Fruit fly (Drosophila melanogaster) whole organism, embryonic: ENCODE data around the gene CG6345.

Experiments used
- Asciz ChIP-seq: fragments of 200-800 bp; sonication (Bioruptor generic); optimal IDR thresholded peaks from 2 replicates; lab custom pipeline; 2017; ENCODE audit warnings: missing biosample characterization, mild to moderate bottlenecking, missing genetic modification characterization, missing genetic modification reagents
- CG12155 ChIP-seq: fragments of 200-800 bp; sonication (Bioruptor generic); optimal IDR thresholded peaks from 3 replicates; lab custom pipeline; 2016; ENCODE audit warnings: missing biosample characterization, missing genetic modification characterization
- CG13424 ChIP-seq: fragments of 200-800 bp; sonication (Bioruptor generic); optimal IDR thresholded peaks from 2 replicates; lab custom pipeline; 2019; ENCODE audit warnings: missing biosample characterization, mild to moderate bottlenecking, missing genetic modification characterization, moderate library complexity
- CG14014 ChIP-seq: fragments of 200-800 bp; sonication (Bioruptor generic); IDR thresholded peaks from 2 replicates; pipeline ENCODE4 v1.3.6; 2022; ENCODE audit warnings: missing biosample characterization, missing genetic modification characterization
- CG17361 ChIP-seq: fragments of 200-800 bp; sonication (Bioruptor generic); IDR thresholded peaks from 3 replicates; pipeline ENCODE4 v1.3.6; 2022; ENCODE audit warnings: missing biosample characterization, missing genetic modification characterization
- CG17385 ChIP-seq: fragments of 200-800 bp; sonication (Bioruptor generic); optimal IDR thresholded peaks from 3 replicates; lab custom pipeline; 2018; ENCODE audit warnings: missing biosample characterization, mild to moderate bottlenecking, missing genetic modification characterization
- CG18262 ChIP-seq: fragments of 200-800 bp; optimal IDR thresholded peaks from 3 replicates; lab custom pipeline; 2019; ENCODE audit warnings: missing biosample characterization, mild to moderate bottlenecking, missing genetic modification characterization, moderate library complexity
- CG2712 ChIP-seq: fragments of 200-800 bp; optimal IDR thresholded peaks from 3 replicates; lab custom pipeline; 2019; ENCODE audit warnings: missing biosample characterization, mild to moderate bottlenecking, missing genetic modification characterization, moderate library complexity
- CG32772 ChIP-seq: fragments of 200-800 bp; sonication (Bioruptor generic); IDR thresholded peaks from 2 replicates; pipeline ENCODE4 v1.3.6; 2022; ENCODE audit warnings: missing biosample characterization, missing genetic modification characterization
- CG3726 ChIP-seq: fragments of 200-800 bp; sonication (Bioruptor generic); IDR thresholded peaks from 3 replicates; pipeline ENCODE4, ENCODE4 v1.3.6; 2022; ENCODE audit warnings: missing biosample characterization, missing genetic modification characterization
- CG6254 ChIP-seq: fragments of 200-800 bp; sonication (Bioruptor generic); optimal IDR thresholded peaks from 3 replicates; lab custom pipeline; 2017; ENCODE audit warnings: mild to moderate bottlenecking, missing biosample characterization, missing genetic modification reagents, missing genetic modification characterization
- CG7556 ChIP-seq: fragments of 200-800 bp; sonication (Bioruptor generic); optimal IDR thresholded peaks from 2 replicates; lab custom pipeline; 2017; ENCODE audit warnings: missing biosample characterization, mild to moderate bottlenecking, missing genetic modification characterization
- CG8281 ChIP-seq: fragments of 200-800 bp; sonication (Bioruptor generic); optimal IDR thresholded peaks from 2 replicates; lab custom pipeline; 2018; ENCODE audit warnings: missing biosample characterization, mild to moderate bottlenecking, missing genetic modification characterization, moderate library complexity
- CG8924 ChIP-seq: fragments of 200-800 bp; optimal IDR thresholded peaks from 3 replicates; lab custom pipeline; 2019; ENCODE audit warnings: missing biosample characterization, mild to moderate bottlenecking, missing genetic modification characterization, moderate library complexity
- CG9437 ChIP-seq: fragments of 200-800 bp; sonication (Bioruptor generic); optimal IDR thresholded peaks from 2 replicates; lab custom pipeline; 2018; ENCODE audit warnings: missing biosample characterization, mild to moderate bottlenecking, missing genetic modification characterization
- Elba2 ChIP-seq: fragments of 200-800 bp; sonication (Bioruptor generic); optimal IDR thresholded peaks from 3 replicates; lab custom pipeline; 2016; ENCODE audit warnings: missing biosample characterization, missing genetic modification characterization
- Fer1 ChIP-seq: fragments of 200-800 bp; sonication (Bioruptor generic); optimal IDR thresholded peaks from 2 replicates; lab custom pipeline; 2017; ENCODE audit warnings: missing biosample characterization, mild to moderate bottlenecking, missing genetic modification characterization
- Fer3 ChIP-seq: fragments of 200-800 bp; sonication (Bioruptor generic); optimal IDR thresholded peaks from 2 replicates; lab custom pipeline; 2018; ENCODE audit warnings: missing biosample characterization, mild to moderate bottlenecking, missing genetic modification characterization, moderate library complexity
- Gsc ChIP-seq: fragments of 200-800 bp; sonication (Bioruptor generic); IDR thresholded peaks from 2 replicates; pipeline ENCODE4 v1.3.6; 2022; ENCODE audit warnings: missing biosample characterization, missing genetic modification characterization
- H2.0 ChIP-seq: fragments of 200-800 bp; sonication (Bioruptor generic); IDR thresholded peaks from 2 replicates; pipeline ENCODE4 v1.3.6; 2022; ENCODE audit warnings: missing biosample characterization, missing genetic modification characterization
- HLH3B ChIP-seq: fragments of 200-800 bp; sonication (Bioruptor generic); IDR thresholded peaks from 2 replicates; pipeline ENCODE4 v1.3.6; 2022; ENCODE audit warnings: missing biosample characterization, missing genetic modification characterization
- Hr51 ChIP-seq, 2 experiments: fragments of 200-800 bp; sonication (Bioruptor generic); optimal IDR thresholded peaks; 2 replicates in 1 of 2; 3 replicates in 1 of 2; lab custom pipeline; 2016 to 2018; ENCODE audit warnings: missing biosample characterization in 2 of 2, missing genetic modification characterization in 2 of 2, mild to moderate bottlenecking in 1 of 2, moderate library complexity in 1 of 2
- Jarid2 ChIP-seq: fragments of 200-800 bp; sonication (Bioruptor generic); optimal IDR thresholded peaks from 3 replicates; lab custom pipeline; 2017; ENCODE audit warnings: mild to moderate bottlenecking, missing biosample characterization, missing genetic modification reagents, missing genetic modification characterization
- Oli ChIP-seq: fragments of 200-800 bp; sonication (Bioruptor generic); optimal IDR thresholded peaks from 2 replicates; lab custom pipeline; 2018; ENCODE audit warnings: missing biosample characterization, mild to moderate bottlenecking, missing genetic modification characterization, moderate library complexity
- Ptx1 ChIP-seq: fragments of 200-800 bp; sonication (Bioruptor generic); IDR thresholded peaks from 2 replicates; pipeline ENCODE4 v1.3.6; 2022; ENCODE audit warnings: missing biosample characterization, missing genetic modification characterization
- Sox102F ChIP-seq: fragments of 200-800 bp; sonication (Bioruptor generic); optimal IDR thresholded peaks from 2 replicates; lab custom pipeline; 2018; ENCODE audit warnings: missing biosample characterization, mild to moderate bottlenecking, missing genetic modification characterization, moderate library complexity
- ara ChIP-seq: fragments of 200-800 bp; sonication (Bioruptor generic); IDR thresholded peaks from 2 replicates; pipeline ENCODE4 v1.3.6; 2022; ENCODE audit warnings: missing biosample characterization, missing genetic modification characterization
- bcd ChIP-seq: fragments of 200-800 bp; sonication (Bioruptor generic); optimal IDR thresholded peaks from 2 replicates; lab custom pipeline; 2017; ENCODE audit warnings: missing biosample characterization, mild to moderate bottlenecking, missing genetic modification characterization
- dysf ChIP-seq: fragments of 200-800 bp; sonication (Bioruptor generic); IDR thresholded peaks from 3 replicates; pipeline ENCODE4 v1.3.6; 2022; ENCODE audit warnings: missing biosample characterization, missing genetic modification characterization
- ems ChIP-seq: fragments of 200-800 bp; sonication (Bioruptor generic); optimal IDR thresholded peaks from 3 replicates; lab custom pipeline; 2016; ENCODE audit warnings: missing biosample characterization, missing genetic modification characterization
- ftz-f1 ChIP-seq: fragments of 200-800 bp; sonication (Bioruptor generic); optimal IDR thresholded peaks from 2 replicates; lab custom pipeline; 2016; ENCODE audit warnings: missing biosample characterization, missing genetic modification characterization
- gce ChIP-seq: fragments of 200-800 bp; sonication (Bioruptor generic); IDR thresholded peaks from 3 replicates; pipeline ENCODE4 v1.3.6; 2022; ENCODE audit warnings: missing biosample characterization, missing genetic modification characterization
- gcm ChIP-seq: fragments of 200-800 bp; sonication (Bioruptor generic); optimal IDR thresholded peaks from 2 replicates; lab custom pipeline; 2019; ENCODE audit warnings: missing biosample characterization, mild to moderate bottlenecking, missing genetic modification characterization, moderate library complexity
- gro ChIP-seq: fragments of 200-800 bp; sonication (Bioruptor generic); optimal IDR thresholded peaks from 2 replicates; lab custom pipeline; 2016; ENCODE audit warnings: missing biosample characterization, missing genetic modification characterization
- gsb-n ChIP-seq: fragments of 200-800 bp; sonication (Bioruptor generic); optimal IDR thresholded peaks from 3 replicates; lab custom pipeline; 2018; ENCODE audit warnings: missing biosample characterization, mild to moderate bottlenecking, missing genetic modification characterization
- hkb ChIP-seq, 2 experiments: fragments of 200-800 bp in 1 of 2; fragments of >200 bp in 1 of 2; sonication (Bioruptor generic) in 1 of 2; IDR thresholded peaks in 1 of 2; optimal IDR thresholded peaks in 1 of 2; 2 replicates each; pipeline versions ENCODE4 v1.3.6 to Lab custom; 2017 to 2022; ENCODE audit warnings: missing biosample characterization in 1 of 2, missing genetic modification characterization in 1 of 2
- jing ChIP-seq: fragments of 200-800 bp; sonication (Bioruptor generic); optimal IDR thresholded peaks from 2 replicates; lab custom pipeline; 2018; ENCODE audit warnings: missing biosample characterization, mild to moderate bottlenecking, missing genetic modification characterization
- kay ChIP-seq: fragments of 200-800 bp; sonication (Bioruptor generic); optimal IDR thresholded peaks from 2 replicates; lab custom pipeline; 2016; ENCODE audit warnings: missing biosample characterization, missing genetic modification characterization
- lab ChIP-seq: fragments of 200-800 bp; sonication (Bioruptor generic); optimal IDR thresholded peaks from 3 replicates; lab custom pipeline; 2017; ENCODE audit warnings: missing biosample characterization, missing genetic modification characterization, mild to moderate bottlenecking, moderate library complexity, missing genetic modification reagents
- lola ChIP-seq, 3 experiments: fragments of >200 bp in 2 of 3; fragments of 200-800 bp in 1 of 3; sonication (Bioruptor generic) in 1 of 3; optimal IDR thresholded peaks; 2 replicates each; lab custom pipeline; 2017 to 2019; ENCODE audit warnings: missing biosample characterization in 3 of 3, missing genetic modification characterization in 3 of 3, mild to moderate bottlenecking in 1 of 3, moderate library complexity in 1 of 3
- pan ChIP-seq, 4 experiments: fragments of >200 bp in 3 of 4; fragments of 200-800 bp in 1 of 4; sonication (Bioruptor generic) in 1 of 4; optimal IDR thresholded peaks in 3 of 4; IDR thresholded peaks in 1 of 4; 2 replicates each; pipeline versions ENCODE4 v1.3.6 to Lab custom; 2017 to 2022; ENCODE audit warnings: missing biosample characterization in 2 of 4, missing genetic modification characterization in 2 of 4, mixed read lengths in 1 of 4
- pzg ChIP-seq: fragments of 200-800 bp; sonication (Bioruptor generic); optimal IDR thresholded peaks from 3 replicates; lab custom pipeline; 2018; ENCODE audit warnings: missing biosample characterization, mild to moderate bottlenecking, missing genetic modification characterization, moderate library complexity
- sens ChIP-seq: fragments of 200-800 bp; sonication (Bioruptor generic); peaks from one replicate; lab custom pipeline; 2016; ENCODE audit warnings: missing biosample characterization, missing genetic modification characterization
- sqz ChIP-seq: fragments of 200-800 bp; sonication (Bioruptor generic); optimal IDR thresholded peaks from 3 replicates; lab custom pipeline; 2018; ENCODE audit warnings: missing biosample characterization, mild to moderate bottlenecking, missing genetic modification characterization
- stc ChIP-seq: fragments of 200-800 bp; sonication (Bioruptor generic); IDR thresholded peaks from 2 replicates; pipeline ENCODE4 v1.3.6; 2022; ENCODE audit warnings: missing biosample characterization, missing genetic modification characterization
- trem ChIP-seq: fragments of 200-800 bp; optimal IDR thresholded peaks from 3 replicates; lab custom pipeline; 2019; ENCODE audit warnings: missing biosample characterization, mild to moderate bottlenecking, missing genetic modification characterization, moderate library complexity
- unpg ChIP-seq: fragments of 200-800 bp; sonication (Bioruptor generic); optimal IDR thresholded peaks from 3 replicates; lab custom pipeline; 2018; ENCODE audit warnings: missing biosample characterization, mild to moderate bottlenecking, missing genetic modification characterization, moderate library complexity
- zen ChIP-seq: fragments of 200-800 bp; sonication (Bioruptor generic); optimal IDR thresholded peaks from 3 replicates; lab custom pipeline; 2018; ENCODE audit warnings: missing biosample characterization, mild to moderate bottlenecking, missing genetic modification characterization, moderate library complexity

Gene CG6345

dm6 chr3R:10448957-10449356 lies 33.1 kb upstream of the CG6345 start (continued):
- TF ChIP-seq Sox102F (GFP tag; lab: Kevin White, UChicago) (peak; percentile 49), gsb-n (tag; lab: Kevin White, UChicago) (peak; percentile 32), CG18262 (tag; lab: Kevin White, UChicago) (peak; percentile 74), lab (GFP tag; lab: Kevin White, UChicago) (peak; percentile 31), CG9437 (GFP tag; lab: Kevin White, UChicago) (no peak), ems (peak; percentile 5), CG8281 (tag; lab: Kevin White, UChicago) (no peak), Oli (tag; lab: Kevin White, UChicago) (peak; percentile 51), CG7556 (GFP tag; lab: Kevin White, UChicago) (peak; percentile 57), Fer1 (peak; percentile 9), Elba2 (GFP tag; lab: Kevin White, UChicago) (no peak), dysf (no peak), CG6254 (GFP tag; lab: Kevin White, UChicago) (peak; percentile 9), ftz-f1 (no peak), CG2712 (tag; lab: Kevin White, UChicago) (peak; percentile 76), Gsc (GFP tag; lab: Robert Waterston, UW) (0 out of 2 replicates have a peak, but pooled peaks have one; percentile 47), CG12155 (GFP tag; lab: Kevin White, UChicago) (no peak), pan (optimal IDR thresholded peaks at IDR 0.05; lab: Kevin White, UChicago) (no peak), pan (GFP tag; optimal IDR thresholded peaks at IDR 0.05 in 1 of 2, IDR thresholded peaks at IDR 0.05 in 1 of 2) (peak in 1 of 2 experiments; percentile 25), CG17385 (GFP tag; lab: Kevin White, UChicago) (peak; percentile 9), jing (GFP tag; lab: Kevin White, UChicago) (peak; percentile 10), CG8924 (tag; lab: Kevin White, UChicago) (peak; percentile 56), stc (GFP tag; lab: Robert Waterston, UW) (peak; percentile 31; the same call in 1 of the 2 replicates), HLH3B (GFP tag; lab: Robert Waterston, UW) (peak; percentile 30; the same call in 1 of the 2 replicates), gcm (GFP tag; lab: Kevin White, UChicago) (peak; percentile 11), Asciz (GFP tag; lab: Kevin White, UChicago) (peak; percentile 6), bcd (GFP tag; lab: Kevin White, UChicago) (peak; percentile 18), CG17361 (GFP tag; lab: Robert Waterston, UW) (peak; percentile 64), zen (tag; lab: Kevin White, UChicago) (peak; percentile 44), lola (GFP tag; optimal IDR thresholded peaks at IDR 0.05; lab: Kevin White, UChicago) (peak in 1 of 3 experiments; percentile 69), hkb (optimal IDR thresholded peaks at IDR 0.05; lab: Kevin White, UChicago) (no peak), hkb (GFP tag; IDR thresholded peaks at IDR 0.05; lab: Robert Waterston, UW) (no peak), CG32772 (GFP tag; lab: Robert Waterston, UW) (peak; percentile 45; the same call in 1 of the 2 replicates), sens (peak; percentile 91), unpg (GFP tag; lab: Kevin White, UChicago) (peak; percentile 51), kay (GFP tag; lab: Kevin White, UChicago) (no peak), Ptx1 (peak; percentile 21; the same call in 1 of the 2 replicates), gce (GFP tag; lab: Robert Waterston, UW) (0 out of 3 replicates have a peak, but pooled peaks have one; percentile 13), gro (GFP tag; lab: Kevin White, UChicago) (no peak), pzg (GFP tag; lab: Kevin White, UChicago) (no peak), H2.0 (GFP tag; lab: Robert Waterston, UW) (peak; percentile 34; the same call in 1 of the 2 replicates), CG14014 (GFP tag; lab: Robert Waterston, UW) (no peak), sqz (GFP tag; lab: Kevin White, UChicago) (no peak), Fer3 (peak; percentile 32), CG13424 (tag; lab: Kevin White, UChicago) (peak; percentile 53), trem (peak; percentile 51), Hr51 (GFP tag; optimal IDR thresholded peaks at IDR 0.05; lab: Kevin White, UChicago) (peak in 1 of 2 experiments; percentile 52), Jarid2 (GFP tag; lab: Kevin White, UChicago) (no peak), CG3726 (GFP tag; lab: Robert Waterston, UW) (no peak), ara (peak; percentile 51)
